Fruit fly (Drosophila melanogaster): ENCODE results near the gene CG10165.
A peak's percentile ranks its signal among the peaks of the same experiment; 100 is the strongest.

Gene CG10165

DNA sequence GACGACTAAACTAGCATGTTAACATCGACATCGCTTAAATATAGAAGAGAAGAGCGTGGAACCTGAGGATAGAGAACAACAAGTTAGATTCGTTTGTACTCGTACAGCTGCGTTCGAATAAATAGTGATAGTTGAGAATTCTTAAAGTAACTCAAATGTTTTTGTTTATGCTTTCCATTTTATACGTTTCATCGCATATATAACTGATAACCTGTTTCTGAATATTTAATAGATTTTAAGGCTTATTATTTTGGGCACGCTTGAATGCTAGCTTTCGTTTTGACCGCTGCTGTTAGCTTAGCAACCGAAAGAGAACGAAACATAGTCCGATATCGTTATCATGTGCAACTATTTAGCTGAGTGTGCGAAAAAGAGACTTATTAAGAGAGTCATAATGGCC is 1.8 kb downstream of the CG10165 start:
- TF ChIP-seq bab1 (GFP tag; optimal IDR thresholded peaks at IDR 0.05) (peak; percentile 99), tj (GFP tag; optimal IDR thresholded peaks at IDR 0.05) (peak; percentile 86), CG33017 (tag; optimal IDR thresholded peaks at IDR 0.05) (peak; percentile 100), cnc (optimal IDR thresholded peaks at IDR 0.05) (no peak), kay (GFP tag; ENCODE audit: borderline replicate concordance) (peak; percentile 99), CG11617 (GFP tag; optimal IDR thresholded peaks at IDR 0.05) (peak; percentile 99), Crg-1 (GFP tag; optimal IDR thresholded peaks at IDR 0.05) (peak; percentile 95), CG12768 (GFP tag; optimal IDR thresholded peaks at IDR 0.05) (peak; percentile 99), CG14711 (tag; optimal IDR thresholded peaks at IDR 0.05) (peak; percentile 98), CG7101 (tag; optimal IDR thresholded peaks at IDR 0.05) (peak; percentile 99), CG5204 (GFP tag; optimal IDR thresholded peaks at IDR 0.05) (peak; percentile 98), ovo (GFP tag; optimal IDR thresholded peaks at IDR 0.05) (peak; percentile 60), toe (GFP tag; optimal IDR thresholded peaks at IDR 0.05) (peak; percentile 96), CG1620 (GFP tag; optimal IDR thresholded peaks at IDR 0.05) (peak; percentile 96), Clk (GFP tag; optimal IDR thresholded peaks at IDR 0.05) (peak; percentile 97), Hr96 (GFP tag; optimal IDR thresholded peaks at IDR 0.05) (peak; percentile 98), Mnt (GFP tag; optimal IDR thresholded peaks at IDR 0.05) (peak; percentile 92), CG7045 (GFP tag; optimal IDR thresholded peaks at IDR 0.05) (peak; percentile 99), cic (GFP tag; optimal IDR thresholded peaks at IDR 0.05) (peak; percentile 97), pad (GFP tag; optimal IDR thresholded peaks at IDR 0.05) (peak; percentile 95)

- TF ChIP-seq cic (GFP tag; optimal IDR thresholded peaks at IDR 0.05) (no peak), CG7045 (GFP tag; optimal IDR thresholded peaks at IDR 0.05) (no peak), CG7101 (tag; optimal IDR thresholded peaks at IDR 0.05) (no peak), ovo (GFP tag; optimal IDR thresholded peaks at IDR 0.05) (no peak)
Measured at dm6 chr2L:19526844-19527243, 3.3 kb downstream of the CG10165 start.

DNA sequence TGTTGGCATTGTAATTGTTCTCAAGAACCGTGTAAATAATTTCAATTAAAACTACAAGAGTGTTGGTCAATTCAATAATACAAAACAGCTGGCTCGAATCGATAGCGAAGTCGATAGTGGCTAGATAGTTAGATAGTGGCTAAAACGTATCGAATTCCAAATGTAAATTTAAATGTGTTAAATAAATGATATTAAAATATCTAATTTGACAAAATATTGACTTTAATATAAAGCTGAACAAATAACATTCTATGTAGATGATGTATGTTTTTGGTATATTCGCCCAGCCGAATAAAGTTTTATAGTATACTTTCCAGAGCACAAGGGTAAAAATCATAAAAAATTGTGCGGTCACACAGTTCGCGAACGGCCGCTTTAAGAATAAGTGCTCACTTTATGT is 3.8 kb downstream of the CG10165 start, which contains the start of the genes Dpm1 and CG10137:
TSS of gene Dpm1 (minus strand) at position 53 of the 400 bp plus-strand sequence.
TSS of gene CG10137 (plus strand) at position 371 of the 400 bp plus-strand sequence.
- TF ChIP-seq CG5204 (GFP tag; optimal IDR thresholded peaks at IDR 0.05) (no peak), CG1620 (GFP tag; optimal IDR thresholded peaks at IDR 0.05) (peak; percentile 30), bab1 (GFP tag; optimal IDR thresholded peaks at IDR 0.05) (peak; percentile 60), pad (GFP tag; optimal IDR thresholded peaks at IDR 0.05) (peak; percentile 19), CG33017 (tag; optimal IDR thresholded peaks at IDR 0.05) (no peak), CG7101 (tag; optimal IDR thresholded peaks at IDR 0.05) (peak; percentile 26), Mnt (GFP tag; optimal IDR thresholded peaks at IDR 0.05) (peak; percentile 12), toe (GFP tag; optimal IDR thresholded peaks at IDR 0.05) (no peak)

- TF ChIP-seq CG12768 (GFP tag; optimal IDR thresholded peaks at IDR 0.05) (peak; percentile 4), tj (GFP tag; optimal IDR thresholded peaks at IDR 0.05) (no peak)
Measured at dm6 chr2L:19519611-19520010, 10.5 kb downstream of the CG10165 start.

- TF ChIP-seq tj (GFP tag; optimal IDR thresholded peaks at IDR 0.05), result no peak
- no peak for TF ChIP-seq CG1620 (GFP tag; optimal IDR thresholded peaks at IDR 0.05)
- TF ChIP-seq kay (GFP tag; ENCODE audit: borderline replicate concordance), result no peak
- TF ChIP-seq bab1 (GFP tag; optimal IDR thresholded peaks at IDR 0.05), result no peak
- no peak for TF ChIP-seq CG33017 (tag; optimal IDR thresholded peaks at IDR 0.05)
- no peak for TF ChIP-seq CG12768 (GFP tag; optimal IDR thresholded peaks at IDR 0.05)
Measured at dm6 chr2L:19518636-19519086, 11.4 kb downstream of the CG10165 start, which contains the start of gene CG10132. Gene CG10132, plus strand, starts transcription at chr2L:19518824.

DNA sequence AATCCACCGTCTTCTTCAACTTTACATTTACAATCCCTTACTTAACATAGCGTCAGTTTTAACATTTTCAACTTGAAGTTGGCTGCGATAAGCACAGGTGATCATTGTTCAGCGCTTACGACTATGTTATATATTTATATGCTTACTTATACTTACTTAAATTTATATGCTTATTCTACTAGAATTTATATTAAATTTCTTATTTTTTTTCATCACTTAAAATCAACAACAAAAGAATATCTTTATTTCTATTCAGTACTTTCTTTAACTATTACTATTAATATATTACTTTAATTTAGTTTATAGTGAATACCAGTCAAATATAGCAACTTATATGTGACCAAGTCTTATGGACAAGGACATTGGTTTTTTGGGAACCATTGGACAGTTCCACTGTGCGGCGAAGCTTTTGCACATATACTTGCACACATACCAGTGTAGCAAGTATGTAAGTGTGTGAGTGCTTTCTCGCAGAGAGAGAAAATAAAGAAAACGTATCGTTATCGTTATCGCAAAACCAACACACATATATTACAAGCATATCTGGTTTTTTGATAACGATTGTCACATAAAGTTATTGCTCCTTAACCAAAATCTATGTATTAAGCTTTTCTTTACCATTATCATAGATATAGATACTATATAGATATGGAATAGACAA is 12.8 kb downstream of the CG10165 start, which contains the start of gene Hasp:
TSS of gene Hasp (minus strand) at position 51 of the 661 bp plus-strand sequence.
- TF ChIP-seq toe (GFP tag; optimal IDR thresholded peaks at IDR 0.05) (no peak), CG33017 (tag; optimal IDR thresholded peaks at IDR 0.05) (no peak), cnc (optimal IDR thresholded peaks at IDR 0.05) (no peak), cic (GFP tag; optimal IDR thresholded peaks at IDR 0.05) (no peak), ovo (GFP tag; optimal IDR thresholded peaks at IDR 0.05) (no peak), Clk (GFP tag; optimal IDR thresholded peaks at IDR 0.05) (no peak), kay (GFP tag; ENCODE audit: borderline replicate concordance) (no peak), pad (GFP tag; optimal IDR thresholded peaks at IDR 0.05) (no peak), bab1 (GFP tag; optimal IDR thresholded peaks at IDR 0.05) (no peak), CG12768 (GFP tag; optimal IDR thresholded peaks at IDR 0.05) (no peak), Mnt (GFP tag; optimal IDR thresholded peaks at IDR 0.05) (no peak), CG11617 (GFP tag; optimal IDR thresholded peaks at IDR 0.05) (no peak), CG1620 (GFP tag; optimal IDR thresholded peaks at IDR 0.05) (no peak), CG7101 (tag; optimal IDR thresholded peaks at IDR 0.05) (no peak), CG7045 (GFP tag; optimal IDR thresholded peaks at IDR 0.05) (peak; percentile 25), Crg-1 (GFP tag; optimal IDR thresholded peaks at IDR 0.05) (no peak), Hr96 (GFP tag; optimal IDR thresholded peaks at IDR 0.05) (no peak), CG14711 (tag; optimal IDR thresholded peaks at IDR 0.05) (peak; percentile 8), CG5204 (GFP tag; optimal IDR thresholded peaks at IDR 0.05) (peak; percentile 25)

- TF ChIP-seq CG1620 (GFP tag; optimal IDR thresholded peaks at IDR 0.05) (no peak), Clk (GFP tag; optimal IDR thresholded peaks at IDR 0.05) (no peak), Mnt (GFP tag; optimal IDR thresholded peaks at IDR 0.05) (no peak), Hr96 (GFP tag; optimal IDR thresholded peaks at IDR 0.05) (no peak), tj (GFP tag; optimal IDR thresholded peaks at IDR 0.05) (no peak), CG14711 (tag; optimal IDR thresholded peaks at IDR 0.05) (no peak), pad (GFP tag; optimal IDR thresholded peaks at IDR 0.05) (no peak), CG7101 (tag; optimal IDR thresholded peaks at IDR 0.05) (no peak), cnc (optimal IDR thresholded peaks at IDR 0.05) (no peak), CG33017 (tag; optimal IDR thresholded peaks at IDR 0.05) (no peak), ovo (GFP tag; optimal IDR thresholded peaks at IDR 0.05) (no peak), Crg-1 (GFP tag; optimal IDR thresholded peaks at IDR 0.05) (no peak), toe (GFP tag; optimal IDR thresholded peaks at IDR 0.05) (no peak), CG12768 (GFP tag; optimal IDR thresholded peaks at IDR 0.05) (no peak)
Measured at dm6 chr2L:19516062-19516461, 14.0 kb downstream of the CG10165 start.
